Fruit fly (Drosophila melanogaster) whole organism, wandering third instar larva: ENCODE data around the gene CG8564.
A peak's percentile ranks its signal among the peaks of the same experiment; 100 is the strongest.

Source experiments
- Abd-B ChIP-seq: fragments of >200 bp; optimal IDR thresholded peaks from 2 replicates; lab custom pipeline; 2017; ENCODE audit warnings: missing biosample characterization, missing genetic modification characterization
- CG32264 ChIP-seq: fragments of 200-800 bp; sonication (Bioruptor generic); optimal IDR thresholded peaks from 2 replicates; lab custom pipeline; 2016; ENCODE audit warnings: missing biosample characterization, missing genetic modification characterization
- CG9705 ChIP-seq: fragments of 200-800 bp; sonication (Bioruptor generic); optimal IDR thresholded peaks from 2 replicates; lab custom pipeline; 2018; ENCODE audit warnings: missing biosample characterization, mild to moderate bottlenecking, missing genetic modification characterization
- CrebA ChIP-seq: fragments of 200-800 bp; sonication (Bioruptor generic); optimal IDR thresholded peaks from 2 replicates; lab custom pipeline; 2016; ENCODE audit warnings: missing biosample characterization, mild to moderate bottlenecking, missing genetic modification characterization, borderline replicate concordance
- Dfd ChIP-seq: fragments of >200 bp; optimal IDR thresholded peaks from 2 replicates; lab custom pipeline; 2017; ENCODE audit warnings: missing biosample characterization, missing genetic modification characterization
- Dif ChIP-seq: fragments of 200-275, 200-300 bp; sonication (Bioruptor generic); optimal IDR thresholded peaks from 2 replicates; lab custom pipeline; 2018; ENCODE audit warnings: missing biosample characterization, missing genetic modification characterization; ENCODE audit not compliant: partially characterized antibody
- GATAd ChIP-seq: sonication (Bioruptor generic); optimal IDR thresholded peaks from 2 replicates; lab custom pipeline; 2016; ENCODE audit warnings: missing biosample characterization, missing genetic modification characterization
- HLH106 ChIP-seq: fragments of 200-800 bp; optimal IDR thresholded peaks from 3 replicates; lab custom pipeline; 2019; ENCODE audit warnings: missing biosample characterization, mild to moderate bottlenecking, missing genetic modification characterization, moderate library complexity
- Hnf4 ChIP-seq: fragments of 200-800 bp; sonication (Bioruptor generic); optimal IDR thresholded peaks from 2 replicates; lab custom pipeline; 2016; ENCODE audit warnings: missing biosample characterization, mild to moderate bottlenecking, missing genetic modification characterization
- Hr78 ChIP-seq: fragments of >200 bp; optimal IDR thresholded peaks from 2 replicates; lab custom pipeline; 2017; ENCODE audit warnings: missing biosample characterization, missing genetic modification characterization
- Hr83 ChIP-seq: fragments of 200-300 bp; sonication (Bioruptor generic); optimal IDR thresholded peaks from 2 replicates; lab custom pipeline; 2016; ENCODE audit warnings: missing biosample characterization, mild to moderate bottlenecking, missing genetic modification characterization, moderate library complexity; ENCODE audit not compliant: poor library complexity, severe bottlenecking
- Jra ChIP-seq: sonication (Bioruptor generic); optimal IDR thresholded peaks from 2 replicates; lab custom pipeline; 2016; ENCODE audit warnings: missing biosample characterization, missing genetic modification characterization
- Mio ChIP-seq: sonication (Bioruptor generic); optimal IDR thresholded peaks from 2 replicates; lab custom pipeline; 2016; ENCODE audit warnings: missing biosample characterization, missing genetic modification characterization
- Myc ChIP-seq: fragments of >200 bp; optimal IDR thresholded peaks from 2 replicates; lab custom pipeline; 2017
- N ChIP-seq: fragments of >200 bp; optimal IDR thresholded peaks from 2 replicates; lab custom pipeline; 2018; ENCODE audit warnings: missing biosample characterization, missing external identifiers, missing genetic modification characterization
- OdsH ChIP-seq: fragments of 200-800 bp; sonication (Bioruptor generic); optimal IDR thresholded peaks from 2 replicates; lab custom pipeline; 2016; ENCODE audit warnings: missing biosample characterization, mild to moderate bottlenecking, missing genetic modification characterization
- Rel ChIP-seq, 2 experiments: fragments of 200-800 bp; sonication (Bioruptor generic) in 1 of 2; optimal IDR thresholded peaks; 2 replicates in 1 of 2; 3 replicates in 1 of 2; lab custom pipeline; 2016 to 2019; ENCODE audit warnings: mild to moderate bottlenecking in 2 of 2, missing biosample characterization in 2 of 2, missing genetic modification characterization in 2 of 2, moderate library complexity in 1 of 2
- Sp1 ChIP-seq: fragments of 200-800 bp; sonication (Bioruptor generic); optimal IDR thresholded peaks from 3 replicates; lab custom pipeline; 2019; ENCODE audit warnings: missing biosample characterization, mild to moderate bottlenecking, missing genetic modification characterization, moderate library complexity
- Vsx2 ChIP-seq: fragments of 200-300, 225-300 bp; sonication (Bioruptor generic); optimal IDR thresholded peaks from 2 replicates; lab custom pipeline; 2018; ENCODE audit warnings: missing biosample characterization, missing genetic modification characterization; ENCODE audit not compliant: partially characterized antibody
- br ChIP-seq: fragments of 200-800 bp; sonication (Bioruptor generic); optimal IDR thresholded peaks from 2 replicates; lab custom pipeline; 2016; ENCODE audit warnings: missing biosample characterization, missing genetic modification characterization
- brk ChIP-seq: fragments of 200-800 bp; sonication (Bioruptor generic); optimal IDR thresholded peaks from 2 replicates; lab custom pipeline; 2016; ENCODE audit warnings: missing biosample characterization, mild to moderate bottlenecking, missing genetic modification characterization
- dl ChIP-seq, 2 experiments: fragments of 175-275, 200-275 bp in 1 of 2; fragments of 200-275 bp in 1 of 2; sonication (Bioruptor generic); optimal IDR thresholded peaks; lab custom pipeline; 2018; ENCODE audit warnings: mild to moderate bottlenecking in 2 of 2, missing biosample characterization in 2 of 2, missing genetic modification characterization in 2 of 2, moderate library complexity in 2 of 2; ENCODE audit not compliant: partially characterized antibody in 2 of 2, insufficient read depth in 1 of 2
- dmrt93B ChIP-seq: fragments of 200-800 bp; sonication (Bioruptor generic); optimal IDR thresholded peaks from 2 replicates; lab custom pipeline; 2018; ENCODE audit warnings: missing biosample characterization, mild to moderate bottlenecking, missing genetic modification characterization
- dsf ChIP-seq: sonication (Bioruptor generic); optimal IDR thresholded peaks from 2 replicates; lab custom pipeline; 2016; ENCODE audit warnings: missing biosample characterization, missing genetic modification characterization, borderline replicate concordance
- ey ChIP-seq: fragments of 200-800 bp; sonication (Bioruptor generic); optimal IDR thresholded peaks from 2 replicates; lab custom pipeline; 2016; ENCODE audit warnings: missing biosample characterization, missing genetic modification characterization
- foxo ChIP-seq, 2 experiments: fragments of 200-800 bp; sonication (Bioruptor generic); optimal IDR thresholded peaks; 2 replicates in 1 of 2; 3 replicates in 1 of 2; lab custom pipeline; 2016 to 2017; ENCODE audit warnings: missing biosample characterization in 2 of 2, missing genetic modification characterization in 2 of 2
- fru ChIP-seq: fragments of 200-800 bp; sonication (Bioruptor generic); optimal IDR thresholded peaks from 3 replicates; lab custom pipeline; 2016; ENCODE audit warnings: missing biosample characterization, mild to moderate bottlenecking, missing genetic modification characterization
- h ChIP-seq: fragments of 200-800 bp; sonication (Bioruptor generic); optimal IDR thresholded peaks from 3 replicates; lab custom pipeline; 2016; ENCODE audit warnings: missing biosample characterization, mild to moderate bottlenecking, missing genetic modification characterization
- jim ChIP-seq: fragments of 175-275, 200-325 bp; sonication (Bioruptor generic); optimal IDR thresholded peaks from 2 replicates; lab custom pipeline; 2016; ENCODE audit warnings: missing biosample characterization, mild to moderate bottlenecking, missing genetic modification characterization
- lola ChIP-seq: fragments of >200 bp; optimal IDR thresholded peaks from 2 replicates; lab custom pipeline; 2017; ENCODE audit warnings: missing biosample characterization, missing genetic modification characterization
- pan ChIP-seq: fragments of >200 bp; optimal IDR thresholded peaks from 2 replicates; lab custom pipeline; 2017
- psq ChIP-seq: fragments of 200-800 bp; sonication (Bioruptor generic); optimal IDR thresholded peaks from 3 replicates; lab custom pipeline; 2017; ENCODE audit warnings: missing biosample characterization, mild to moderate bottlenecking, missing genetic modification characterization, moderate library complexity
- rgr ChIP-seq: fragments of 200-800 bp; sonication (Bioruptor generic); optimal IDR thresholded peaks from 3 replicates; lab custom pipeline; 2016; ENCODE audit warnings: missing biosample characterization, mild to moderate bottlenecking, missing genetic modification characterization
- sage ChIP-seq: fragments of 200-800 bp; sonication (Bioruptor generic); optimal IDR thresholded peaks from 2 replicates; lab custom pipeline; 2016; ENCODE audit warnings: missing biosample characterization, mild to moderate bottlenecking, missing genetic modification characterization
- sv ChIP-seq: fragments of 200-800 bp; sonication (Bioruptor generic); optimal IDR thresholded peaks from 3 replicates; lab custom pipeline; 2016; ENCODE audit warnings: missing biosample characterization, missing genetic modification characterization
- tai ChIP-seq: sonication (Bioruptor generic); optimal IDR thresholded peaks from 2 replicates; lab custom pipeline; 2016; ENCODE audit warnings: missing biosample characterization, missing genetic modification characterization
- usp ChIP-seq: fragments of >200 bp; optimal IDR thresholded peaks from 2 replicates; lab custom pipeline; 2017; ENCODE audit warnings: missing biosample characterization, missing genetic modification characterization
- woc ChIP-seq: sonication (Bioruptor generic); optimal IDR thresholded peaks from 2 replicates; lab custom pipeline; 2016; ENCODE audit warnings: missing biosample characterization, mild to moderate bottlenecking, missing genetic modification characterization

Gene CG8564

DNA sequence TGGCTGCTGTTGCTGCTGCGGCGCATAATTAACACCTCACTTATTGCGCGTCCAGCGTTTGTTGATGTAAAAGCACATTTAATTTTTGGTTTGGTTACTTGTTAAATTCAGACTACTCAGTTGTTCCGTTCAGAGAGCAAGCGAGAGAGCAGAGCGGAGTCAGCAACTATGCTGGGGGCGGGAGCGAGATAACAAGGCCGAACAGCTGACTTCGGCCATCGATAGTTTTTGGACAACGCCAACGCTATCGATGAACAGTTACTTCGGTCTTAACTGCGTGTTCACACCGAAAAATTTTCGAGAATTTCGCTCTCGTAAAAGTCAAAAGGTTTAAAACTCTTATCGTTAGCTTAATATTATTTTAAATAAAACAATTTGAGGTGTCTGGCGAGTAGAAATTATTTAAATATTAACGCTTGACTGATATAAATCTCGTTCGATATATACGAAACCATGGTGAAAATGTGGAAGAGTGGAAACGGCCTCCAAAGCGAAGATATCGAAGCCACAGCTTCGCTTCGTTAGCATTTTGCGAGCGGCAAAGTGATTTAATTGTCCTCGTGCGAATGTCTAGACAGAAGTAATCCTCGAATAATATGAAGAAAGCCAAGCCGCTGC, 6.2 kb downstream of the CG8564 start, which contains the start of the genes SMSr and smid:
TSS of gene SMSr (minus strand) at position 116 of the 618 bp plus-strand sequence.
TSS of gene smid (plus strand) at position 256 of the 618 bp plus-strand sequence.
- peak; percentile 95 for TF ChIP-seq Dif (GFP tag; lab: Kevin White, UChicago)
- no peak for TF ChIP-seq Mio (GFP tag; lab: Kevin White, UChicago)
- TF ChIP-seq usp, result no peak
- peak; percentile 42 for TF ChIP-seq sv (GFP tag; lab: Kevin White, UChicago)
- peak; percentile 56 for TF ChIP-seq Sp1
- peak; percentile 46 for TF ChIP-seq N (GFP tag; lab: Kevin White, UChicago)
- TF ChIP-seq jim, result no peak
- no peak for TF ChIP-seq Abd-B (GFP tag; lab: Kevin White, UChicago)
- peak in 1 of 2 experiments; percentile 68 for TF ChIP-seq foxo (GFP tag; optimal IDR thresholded peaks at IDR 0.05; lab: Kevin White, UChicago)
- peak; percentile 72 for TF ChIP-seq Jra (GFP tag; lab: Kevin White, UChicago)
- TF ChIP-seq Hr78 (GFP tag; lab: Kevin White, UChicago), result no peak
- peak; percentile 73 for TF ChIP-seq woc (GFP tag; lab: Kevin White, UChicago)
- no peak for TF ChIP-seq tai (GFP tag; lab: Kevin White, UChicago)
- peak; percentile 61 for TF ChIP-seq HLH106 (tag; lab: Kevin White, UChicago)
- no peak for TF ChIP-seq Hnf4 (GFP tag; lab: Kevin White, UChicago)
- TF ChIP-seq Myc (lab: Kevin White, UChicago), result peak; percentile 21
- TF ChIP-seq sage (GFP tag; lab: Kevin White, UChicago), result no peak
- TF ChIP-seq br (GFP tag; lab: Kevin White, UChicago), result peak; percentile 47
- TF ChIP-seq fru (GFP tag; lab: Kevin White, UChicago), result peak; percentile 98
- no peak for TF ChIP-seq CrebA
- peak; percentile 18 for TF ChIP-seq Hr83 (GFP tag; lab: Kevin White, UChicago)
- TF ChIP-seq ey (GFP tag; lab: Kevin White, UChicago), result peak; percentile 62
- no peak for TF ChIP-seq GATAd (GFP tag; lab: Kevin White, UChicago)
- peak; percentile 28 for TF ChIP-seq dsf (GFP tag; lab: Kevin White, UChicago)
- peak; percentile 32 for TF ChIP-seq psq (GFP tag; lab: Kevin White, UChicago)
- TF ChIP-seq Rel (GFP tag; optimal IDR thresholded peaks at IDR 0.05; lab: Kevin White, UChicago), result no peak
- TF ChIP-seq Rel (tag; optimal IDR thresholded peaks at IDR 0.05; lab: Kevin White, UChicago), result no peak
- TF ChIP-seq h (GFP tag; lab: Kevin White, UChicago), result peak; percentile 66
- TF ChIP-seq CG32264, result no peak
- TF ChIP-seq pan (lab: Kevin White, UChicago), result no peak
- TF ChIP-seq rgr (GFP tag; lab: Kevin White, UChicago), result peak; percentile 74
- peak; percentile 16 for TF ChIP-seq CG9705 (GFP tag; lab: Kevin White, UChicago)
- TF ChIP-seq brk (GFP tag; lab: Kevin White, UChicago), result no peak
- peak; percentile 69 for TF ChIP-seq Vsx2
- peak; percentile 56 for TF ChIP-seq OdsH (GFP tag; lab: Kevin White, UChicago)
- TF ChIP-seq lola (GFP tag; lab: Kevin White, UChicago), result no peak
- peak; percentile 28 for TF ChIP-seq dmrt93B (GFP tag; lab: Kevin White, UChicago)
- TF ChIP-seq dl (GFP tag; optimal IDR thresholded peaks at IDR 0.05; lab: Kevin White, UChicago; ENCODE audit: insufficient read depth in 1 of 2, partially characterized antibody in 2 of 2), result peak; percentile 84 to 90
- TF ChIP-seq Dfd (GFP tag; lab: Kevin White, UChicago), result no peak

- TF ChIP-seq h (GFP tag; lab: Kevin White, UChicago) (peak; percentile 9), Dfd (GFP tag; lab: Kevin White, UChicago) (no peak), pan (lab: Kevin White, UChicago) (no peak), Hr78 (GFP tag; lab: Kevin White, UChicago) (no peak)
Measured at dm6 chr3L:7380395-7380794, 7.3 kb downstream of the CG8564 start.
